Fruit fly (Drosophila melanogaster): ENCODE measurements around the gene CG3744.
A peak's percentile ranks its signal among the peaks of the same experiment; 100 is the strongest.

CG3744 gene

DNA sequence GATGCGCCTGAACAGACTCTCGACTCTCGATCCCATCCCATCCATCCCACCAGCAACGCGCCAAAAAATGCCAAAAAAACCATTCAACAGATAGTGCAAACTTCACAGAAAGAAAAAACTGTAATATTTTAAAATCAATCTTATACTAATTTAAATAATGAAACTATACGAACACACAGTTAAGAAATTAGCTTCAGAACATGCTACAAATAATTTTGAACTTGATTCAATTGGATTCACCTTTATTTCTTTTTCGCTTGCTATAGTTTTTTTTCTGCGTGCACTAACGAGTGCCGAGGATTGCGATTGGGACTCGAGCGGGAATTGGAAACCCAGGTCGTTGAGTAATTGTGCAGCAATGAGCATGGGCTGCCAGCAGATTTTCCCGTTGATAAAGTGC, 31.6 kb upstream of the CG3744 start (continued):
- TF ChIP-seq OdsH (GFP tag; optimal IDR thresholded peaks at IDR 0.05), result peak; percentile 1
- TF ChIP-seq dac (GFP tag; optimal IDR thresholded peaks at IDR 0.05), result no peak
- TF ChIP-seq vri (GFP tag; optimal IDR thresholded peaks at IDR 0.05), result no peak
- TF ChIP-seq Sox15 (GFP tag; optimal IDR thresholded peaks at IDR 0.05), result no peak
- no peak for TF ChIP-seq Sox14 (GFP tag; optimal IDR thresholded peaks at IDR 0.05)
- no peak for TF ChIP-seq fd59A (GFP tag; optimal IDR thresholded peaks at IDR 0.05)
- TF ChIP-seq dsx (GFP tag; optimal IDR thresholded peaks at IDR 0.05; ENCODE audit: poor library complexity, severe bottlenecking), result no peak
- no peak for TF ChIP-seq Hr38 (GFP tag; optimal IDR thresholded peaks at IDR 0.05)

DNA sequence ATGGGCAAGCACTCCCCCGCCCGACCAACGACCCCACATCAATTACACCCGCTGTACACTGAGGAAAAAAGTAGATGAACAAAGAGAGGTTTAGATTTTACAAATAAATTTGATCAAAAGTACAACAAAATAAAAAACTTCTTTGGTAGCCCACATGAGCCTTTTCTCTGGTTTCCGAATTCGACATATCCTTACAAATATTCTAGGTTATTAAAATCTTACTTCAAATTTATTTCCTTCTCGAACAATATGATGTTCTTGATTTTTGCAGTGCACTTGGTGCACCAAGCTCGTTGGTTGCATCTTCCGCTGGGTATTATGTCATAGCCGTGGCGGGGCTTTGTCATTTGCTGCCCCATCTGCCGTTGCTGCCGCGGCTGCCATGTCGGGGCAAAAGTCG, 30.2 kb upstream of the CG3744 start:
- TF ChIP-seq eg (GFP tag; IDR thresholded peaks at IDR 0.05) (peak; percentile 61; the same call in 2 of the 3 replicates), fd85E (GFP tag; optimal IDR thresholded peaks at IDR 0.05) (no peak), CG1621 (tag; optimal IDR thresholded peaks at IDR 0.05) (no peak), CG32006 (GFP tag; optimal IDR thresholded peaks at IDR 0.05) (peak; percentile 17), CG8119 (GFP tag; IDR thresholded peaks at IDR 0.05) (peak; percentile 52), CG6854 (GFP tag; optimal IDR thresholded peaks at IDR 0.05) (no peak), CG6808 (GFP tag; optimal IDR thresholded peaks at IDR 0.05) (no peak), Eip78C (GFP tag) (peak; percentile 55), CG15336 (GFP tag; IDR thresholded peaks at IDR 0.05) (peak; percentile 55), salr (GFP tag; optimal IDR thresholded peaks at IDR 0.05) (no peak), CG34406 (GFP tag; optimal IDR thresholded peaks at IDR 0.05) (no peak), Hr4 (GFP tag; optimal IDR thresholded peaks at IDR 0.05) (peak; percentile 19), CG6276 (GFP tag; optimal IDR thresholded peaks at IDR 0.05) (peak; percentile 46)

DNA sequence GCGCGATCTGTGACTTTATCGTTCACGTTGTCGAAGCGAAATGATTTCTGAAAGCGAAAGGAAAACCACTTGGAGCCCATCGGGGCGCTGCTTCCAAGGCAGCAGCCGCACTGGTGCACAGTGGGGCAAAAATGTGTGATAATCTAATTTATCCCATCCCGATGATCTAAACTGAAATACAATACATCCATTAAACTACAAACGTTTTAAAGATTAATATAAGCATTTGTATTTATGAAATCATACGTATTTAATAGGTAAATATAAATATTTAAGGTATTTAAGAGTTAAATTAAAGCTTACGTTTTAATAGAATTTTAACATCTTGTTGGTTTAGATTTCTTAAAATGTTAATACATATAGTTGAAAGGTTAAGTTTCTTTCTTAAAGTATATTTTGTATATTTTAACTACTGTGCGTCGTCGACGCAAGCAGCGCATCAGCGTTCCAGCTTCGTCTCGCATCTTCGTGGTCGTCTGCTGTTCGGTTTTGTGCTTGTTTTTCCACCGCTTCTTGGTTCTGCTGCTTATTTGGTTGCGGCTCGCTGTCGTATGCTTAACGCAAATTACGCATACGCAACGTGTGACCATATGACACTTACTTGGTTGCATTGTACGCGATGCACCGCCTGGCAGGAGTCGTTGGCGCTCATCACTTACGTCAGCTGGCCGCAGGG, 29.6 kb upstream of the CG3744 start, which contains the start of gene CG13643:
Gene CG13643, minus strand, starts transcription at position 46 of the 676 bp plus-strand sequence.
- TF ChIP-seq Eip93F (GFP tag; optimal IDR thresholded peaks at IDR 0.05), result no peak
- peak; percentile 74 for TF ChIP-seq achi (GFP tag; optimal IDR thresholded peaks at IDR 0.05)
- TF ChIP-seq CG6854 (GFP tag; optimal IDR thresholded peaks at IDR 0.05), result no peak
- TF ChIP-seq CG34406 (GFP tag; optimal IDR thresholded peaks at IDR 0.05), result peak; percentile 62
- peak; percentile 36 for TF ChIP-seq Lpt (GFP tag; optimal IDR thresholded peaks at IDR 0.05)
- TF ChIP-seq CG31627 (GFP tag; optimal IDR thresholded peaks at IDR 0.05), result no peak
- no peak for TF ChIP-seq CG8319 (GFP tag; optimal IDR thresholded peaks at IDR 0.05)
- TF ChIP-seq Sox102F (GFP tag; optimal IDR thresholded peaks at IDR 0.05), result no peak
- no peak for TF ChIP-seq Sox15 (GFP tag; optimal IDR thresholded peaks at IDR 0.05)
- TF ChIP-seq eg (GFP tag; IDR thresholded peaks at IDR 0.05), result peak; percentile 31; the same call in 1 of the 3 replicates
- TF ChIP-seq CG11294 (GFP tag; IDR thresholded peaks at IDR 0.05), result no peak
- peak; percentile 58 for TF ChIP-seq acj6 (GFP tag; optimal IDR thresholded peaks at IDR 0.05)
- TF ChIP-seq CG4318 (GFP tag; optimal IDR thresholded peaks at IDR 0.05), result peak; percentile 64
- TF ChIP-seq fkh (GFP tag; optimal IDR thresholded peaks at IDR 0.05), result no peak
- TF ChIP-seq CG11762 (GFP tag; optimal IDR thresholded peaks at IDR 0.05; ENCODE audit: insufficient read depth), result peak; percentile 69
- TF ChIP-seq Ets21C (GFP tag; optimal IDR thresholded peaks at IDR 0.05), result no peak
- TF ChIP-seq Met (GFP tag; optimal IDR thresholded peaks at IDR 0.05), result peak; percentile 18
- TF ChIP-seq fd59A (GFP tag; optimal IDR thresholded peaks at IDR 0.05), result no peak
- TF ChIP-seq net (GFP tag; optimal IDR thresholded peaks at IDR 0.05), result peak; percentile 64
- TF ChIP-seq CG6792 (GFP tag; optimal IDR thresholded peaks at IDR 0.05), result peak; percentile 34
- TF ChIP-seq dsx (GFP tag; optimal IDR thresholded peaks at IDR 0.05; ENCODE audit: poor library complexity, severe bottlenecking), result peak; percentile 12
- no peak for TF ChIP-seq spab (GFP tag; optimal IDR thresholded peaks at IDR 0.05)
- TF ChIP-seq Hr4 (GFP tag; optimal IDR thresholded peaks at IDR 0.05), result peak; percentile 55
- TF ChIP-seq salr (GFP tag; optimal IDR thresholded peaks at IDR 0.05), result peak in 1 of 2 experiments; percentile 71
- no peak for TF ChIP-seq Ets96B (tag; optimal IDR thresholded peaks at IDR 0.05)
- no peak for TF ChIP-seq lz (GFP tag; optimal IDR thresholded peaks at IDR 0.05)
- no peak for TF ChIP-seq Hr38 (GFP tag; optimal IDR thresholded peaks at IDR 0.05)
- peak; percentile 23 for TF ChIP-seq pdm3 (GFP tag; optimal IDR thresholded peaks at IDR 0.05)
- TF ChIP-seq cyc (GFP tag; optimal IDR thresholded peaks at IDR 0.05), result peak; percentile 1
- TF ChIP-seq CG6276 (GFP tag; optimal IDR thresholded peaks at IDR 0.05), result peak; percentile 75
- TF ChIP-seq topi (GFP tag; optimal IDR thresholded peaks at IDR 0.05), result peak; percentile 12
- TF ChIP-seq Gug (GFP tag; IDR thresholded peaks at IDR 0.05), result no peak
- peak; percentile 85 for TF ChIP-seq CG32006 (GFP tag; optimal IDR thresholded peaks at IDR 0.05)
- peak; percentile 66 for TF ChIP-seq CG8632 (GFP tag; optimal IDR thresholded peaks at IDR 0.05)
- no peak for TF ChIP-seq vri (GFP tag; optimal IDR thresholded peaks at IDR 0.05)
- TF ChIP-seq Eip75B (GFP tag; optimal IDR thresholded peaks at IDR 0.05), result no peak
- peak; percentile 18 for TF ChIP-seq dac (GFP tag; optimal IDR thresholded peaks at IDR 0.05)
- peak; percentile 11 for TF ChIP-seq CG7368 (GFP tag; optimal IDR thresholded peaks at IDR 0.05)

Measured in whole organism, prepupa.